Fruit fly (Drosophila melanogaster) whole organism, embryonic: ENCODE results near the gene TwdlL.

Experiments used
- Asciz ChIP-seq: fragments of 200-800 bp; sonication (Bioruptor generic); optimal IDR thresholded peaks from 2 replicates; lab custom pipeline; 2017; ENCODE audit warnings: missing biosample characterization, mild to moderate bottlenecking, missing genetic modification characterization, missing genetic modification reagents
- Awh ChIP-seq: fragments of 200-800 bp; sonication (Bioruptor generic); IDR thresholded peaks from 2 replicates; pipeline ENCODE4, ENCODE4 v1.3.6; 2022; ENCODE audit warnings: missing biosample characterization, missing genetic modification characterization
- CG10209 ChIP-seq: fragments of 200-800 bp; sonication (Bioruptor generic); optimal IDR thresholded peaks from 3 replicates; lab custom pipeline; 2017; ENCODE audit warnings: missing biosample characterization, mild to moderate bottlenecking, missing genetic modification characterization, missing genetic modification reagents
- CG10267 ChIP-seq: fragments of 200-800 bp; sonication (Bioruptor generic); optimal IDR thresholded peaks from 2 replicates; lab custom pipeline; 2018; ENCODE audit warnings: missing biosample characterization, mild to moderate bottlenecking, missing genetic modification characterization, moderate library complexity
- CG12659 ChIP-seq: fragments of 200-800 bp; sonication (Bioruptor generic); optimal IDR thresholded peaks from 3 replicates; lab custom pipeline; 2017; ENCODE audit warnings: mild to moderate bottlenecking, missing biosample characterization, missing genetic modification reagents, missing genetic modification characterization
- CG12744 ChIP-seq: fragments of 200-800 bp; sonication (Bioruptor generic); optimal IDR thresholded peaks from 2 replicates; lab custom pipeline; 2016; ENCODE audit warnings: missing biosample characterization, missing genetic modification characterization
- CG12769 ChIP-seq: fragments of 200-800 bp; sonication (Bioruptor generic); optimal IDR thresholded peaks from 2 replicates; lab custom pipeline; 2019; ENCODE audit warnings: missing biosample characterization, mild to moderate bottlenecking, missing genetic modification characterization, moderate library complexity
- CG13624 ChIP-seq: fragments of 200-800 bp; sonication (Bioruptor generic); optimal IDR thresholded peaks from 2 replicates; lab custom pipeline; 2016; ENCODE audit warnings: missing biosample characterization, missing genetic modification characterization
- CG14441 ChIP-seq: fragments of 200-800 bp; sonication (Bioruptor generic); IDR thresholded peaks from 2 replicates; pipeline ENCODE4 v1.3.6; 2022; ENCODE audit warnings: missing biosample characterization, missing genetic modification characterization
- CG17612 ChIP-seq: fragments of 200-800 bp; sonication (Bioruptor generic); IDR thresholded peaks from 2 replicates; pipeline ENCODE4 v1.3.6; 2022; ENCODE audit warnings: missing biosample characterization, missing genetic modification characterization
- CG18011 ChIP-seq: fragments of 200-800 bp; sonication (Bioruptor generic); optimal IDR thresholded peaks from 2 replicates; lab custom pipeline; 2017; ENCODE audit warnings: missing biosample characterization, missing genetic modification characterization, mild to moderate bottlenecking, moderate library complexity, missing genotype
- CG18599 ChIP-seq: fragments of 200-800 bp; sonication (Bioruptor generic); optimal IDR thresholded peaks from 3 replicates; lab custom pipeline; 2017; ENCODE audit warnings: missing biosample characterization, missing genetic modification characterization, mild to moderate bottlenecking, moderate library complexity, missing genetic modification reagents
- CG30020 ChIP-seq: fragments of 200-800 bp; optimal IDR thresholded peaks from 2 replicates; lab custom pipeline; 2019; ENCODE audit warnings: missing biosample characterization, mild to moderate bottlenecking, missing genetic modification characterization, moderate library complexity
- CG32532 ChIP-seq: fragments of 200-800 bp; sonication (Bioruptor generic); IDR thresholded peaks from 2 replicates; pipeline ENCODE4 v1.3.6; 2022; ENCODE audit warnings: missing biosample characterization, missing genetic modification characterization
- CG34224 ChIP-seq: fragments of 200-800 bp; sonication (Bioruptor generic); IDR thresholded peaks from 3 replicates; pipeline ENCODE4 v1.3.6; 2022; ENCODE audit warnings: missing biosample characterization, missing genetic modification characterization; ENCODE audit not compliant: partially characterized antibody
- CG5180 ChIP-seq: fragments of 200-800 bp; sonication (Bioruptor generic); optimal IDR thresholded peaks from 3 replicates; lab custom pipeline; 2017; ENCODE audit warnings: missing biosample characterization, missing genetic modification characterization, mild to moderate bottlenecking, moderate library complexity, missing genetic modification reagents
- CG6654 ChIP-seq: fragments of 200-800 bp; sonication (Bioruptor generic); optimal IDR thresholded peaks from 2 replicates; lab custom pipeline; 2017; ENCODE audit warnings: missing biosample characterization, mild to moderate bottlenecking, missing genetic modification characterization
- Chrac-16 ChIP-seq: fragments of 200-800 bp; sonication (Bioruptor generic); optimal IDR thresholded peaks from 3 replicates; lab custom pipeline; 2016; ENCODE audit warnings: missing biosample characterization, missing genetic modification characterization
- Deaf1 ChIP-seq: fragments of 200-800 bp; optimal IDR thresholded peaks from 3 replicates; lab custom pipeline; 2019; ENCODE audit warnings: missing biosample characterization, mild to moderate bottlenecking, missing genetic modification characterization, moderate library complexity
- Ets97D ChIP-seq: fragments of 200-800 bp; sonication (Bioruptor generic); optimal IDR thresholded peaks from 3 replicates; lab custom pipeline; 2016; ENCODE audit warnings: missing biosample characterization, missing genetic modification characterization
- Hey ChIP-seq: fragments of 200-800 bp; sonication (Bioruptor generic); optimal IDR thresholded peaks from 3 replicates; lab custom pipeline; 2018; ENCODE audit warnings: missing biosample characterization, mild to moderate bottlenecking, missing genetic modification characterization
- Hr78 ChIP-seq, 2 experiments: fragments of 200-800 bp in 1 of 2; fragments of >200 bp in 1 of 2; sonication (Bioruptor generic) in 1 of 2; optimal IDR thresholded peaks; 2 replicates each; lab custom pipeline; 2017 to 2019; ENCODE audit warnings: missing biosample characterization in 2 of 2, missing genetic modification characterization in 2 of 2, mild to moderate bottlenecking in 1 of 2, moderate library complexity in 1 of 2
- Jarid2 ChIP-seq: fragments of 200-800 bp; sonication (Bioruptor generic); optimal IDR thresholded peaks from 3 replicates; lab custom pipeline; 2017; ENCODE audit warnings: mild to moderate bottlenecking, missing biosample characterization, missing genetic modification reagents, missing genetic modification characterization
- Lim3 ChIP-seq: fragments of 200-800 bp; sonication (Bioruptor generic); IDR thresholded peaks from 2 replicates; pipeline ENCODE4 v1.3.6; 2022; ENCODE audit warnings: missing biosample characterization, missing genetic modification characterization
- MBD-R2 ChIP-seq: fragments of 200-800 bp; sonication (Bioruptor generic); IDR thresholded peaks from 2 replicates; pipeline ENCODE4 v1.3.6; 2022; ENCODE audit warnings: missing biosample characterization, missing genetic modification characterization
- Meics ChIP-seq: fragments of 200-800 bp; sonication (Bioruptor generic); optimal IDR thresholded peaks from 2 replicates; lab custom pipeline; 2017; ENCODE audit warnings: missing biosample characterization, mild to moderate bottlenecking, missing genetic modification characterization
- Pdp1 ChIP-seq, 2 experiments: fragments of 200-800 bp; sonication (Bioruptor generic); optimal IDR thresholded peaks; 3 replicates each; lab custom pipeline; 2016; ENCODE audit warnings: missing biosample characterization in 2 of 2, missing genetic modification characterization in 2 of 2, mild to moderate bottlenecking in 1 of 2, moderate library complexity in 1 of 2
- bbx ChIP-seq: fragments of 200-800 bp; sonication (Bioruptor generic); IDR thresholded peaks from 2 replicates; pipeline ENCODE4 v1.3.6; 2022; ENCODE audit warnings: missing biosample characterization, missing genetic modification characterization; ENCODE audit not compliant: partially characterized antibody
- chinmo ChIP-seq: fragments of 200-800 bp; sonication (Bioruptor generic); IDR thresholded peaks from 4 replicates; pipeline ENCODE4 v1.3.6; 2022; ENCODE audit warnings: missing biosample characterization, missing genetic modification characterization; ENCODE audit not compliant: partially characterized antibody
- chn ChIP-seq: fragments of 200-800 bp; sonication (Bioruptor generic); optimal IDR thresholded peaks from 2 replicates; lab custom pipeline; 2016; ENCODE audit warnings: missing biosample characterization, missing genetic modification characterization
- dmrt11E ChIP-seq: fragments of 200-800 bp; sonication (Bioruptor generic); optimal IDR thresholded peaks from 3 replicates; lab custom pipeline; 2018; ENCODE audit warnings: missing biosample characterization, mild to moderate bottlenecking, missing genetic modification characterization, moderate library complexity
- exex ChIP-seq: fragments of 200-800 bp; sonication (Bioruptor generic); optimal IDR thresholded peaks from 4 replicates; lab custom pipeline; 2018; ENCODE audit warnings: missing biosample characterization, mild to moderate bottlenecking, missing genetic modification characterization, moderate library complexity
- eyg ChIP-seq: fragments of 200-800 bp; sonication (Bioruptor generic); optimal IDR thresholded peaks from 3 replicates; lab custom pipeline; 2016; ENCODE audit warnings: missing biosample characterization, missing genetic modification characterization
- ftz-f1 ChIP-seq: fragments of 200-800 bp; sonication (Bioruptor generic); optimal IDR thresholded peaks from 2 replicates; lab custom pipeline; 2016; ENCODE audit warnings: missing biosample characterization, missing genetic modification characterization
- grn ChIP-seq: fragments of 200-800 bp; sonication (Bioruptor generic); optimal IDR thresholded peaks from 3 replicates; lab custom pipeline; 2017; ENCODE audit warnings: missing biosample characterization, missing genetic modification characterization
- hb ChIP-seq: fragments of 200-800 bp; sonication (Bioruptor generic); IDR thresholded peaks from 3 replicates; pipeline ENCODE4 v1.3.6; 2022; ENCODE audit warnings: missing biosample characterization, missing genetic modification characterization; ENCODE audit not compliant: partially characterized antibody
- jigr1 ChIP-seq: fragments of 200-800 bp; sonication (Bioruptor generic); IDR thresholded peaks from 3 replicates; pipeline ENCODE4 v1.3.6; 2022; ENCODE audit warnings: missing biosample characterization, missing genetic modification characterization
- lbe ChIP-seq: fragments of 200-800 bp; sonication (Bioruptor generic); optimal IDR thresholded peaks from 2 replicates; lab custom pipeline; 2016; ENCODE audit warnings: missing biosample characterization, mild to moderate bottlenecking, missing genetic modification characterization
- luna ChIP-seq: fragments of 200-800 bp; sonication (Bioruptor generic); optimal IDR thresholded peaks from 2 replicates; lab custom pipeline; 2016; ENCODE audit warnings: missing biosample characterization, missing genetic modification characterization
- p53 ChIP-seq: fragments of 200-800 bp; sonication (Bioruptor generic); optimal IDR thresholded peaks from 2 replicates; lab custom pipeline; 2016; ENCODE audit warnings: missing biosample characterization, missing genetic modification characterization
- prd ChIP-seq, 3 experiments: fragments of >200 bp in 2 of 3; fragments of 200-800 bp in 1 of 3; sonication (Bioruptor generic) in 1 of 3; optimal IDR thresholded peaks in 2 of 3; IDR thresholded peaks in 1 of 3; 2 replicates in 2 of 3; 3 replicates in 1 of 3; pipeline versions ENCODE4 v1.3.6 to Lab custom; 2017 to 2022; ENCODE audit warnings: missing biosample characterization in 1 of 3, missing genetic modification characterization in 1 of 3
- ranshi ChIP-seq: fragments of 200-800 bp; sonication (Bioruptor generic); IDR thresholded peaks from 2 replicates; pipeline ENCODE4 v1.3.6; 2022; ENCODE audit warnings: missing biosample characterization, missing genetic modification characterization
- sd ChIP-seq: fragments of 200-800 bp; sonication (Bioruptor generic); optimal IDR thresholded peaks from 3 replicates; lab custom pipeline; 2018; ENCODE audit warnings: missing biosample characterization, mild to moderate bottlenecking, missing genetic modification characterization, moderate library complexity
- sens ChIP-seq: fragments of 200-800 bp; sonication (Bioruptor generic); peaks from one replicate; lab custom pipeline; 2016; ENCODE audit warnings: missing biosample characterization, missing genetic modification characterization
- ssp ChIP-seq: fragments of 200-800 bp; sonication (Bioruptor generic); IDR thresholded peaks from 2 replicates; pipeline ENCODE4 v1.3.6; 2022; ENCODE audit warnings: missing biosample characterization, missing genetic modification characterization
- tup ChIP-seq: fragments of 200-800 bp; sonication (Bioruptor generic); optimal IDR thresholded peaks from 2 replicates; lab custom pipeline; 2016; ENCODE audit warnings: missing biosample characterization, mild to moderate bottlenecking, missing genetic modification characterization, moderate library complexity
- twi ChIP-seq: fragments of 200-800 bp; optimal IDR thresholded peaks from 2 replicates; lab custom pipeline; 2019; ENCODE audit warnings: missing biosample characterization, mild to moderate bottlenecking, missing genetic modification characterization, moderate library complexity
- vnd ChIP-seq: fragments of 200-800 bp; sonication (Bioruptor generic); IDR thresholded peaks from 3 replicates; pipeline ENCODE4 v1.3.6; 2022; ENCODE audit warnings: missing biosample characterization, missing genetic modification characterization; ENCODE audit not compliant: partially characterized antibody

TwdlL gene

dm6 chr3R:26588158-26588584 is 37.3 kb downstream of the TwdlL start (continued):
- TF ChIP-seq Hr78 (GFP tag; optimal IDR thresholded peaks at IDR 0.05; lab: Kevin White, UChicago): peak in 1 of 2 experiments; percentile 40
- TF ChIP-seq bbx: no peak
- no peak for TF ChIP-seq twi (tag; lab: Kevin White, UChicago)
- TF ChIP-seq vnd: 0 out of 3 replicates have a peak, but pooled peaks have one; percentile 37
- peak; percentile 32 for TF ChIP-seq CG18599 (GFP tag; lab: Kevin White, UChicago)
- 0 out of 2 replicates have a peak, but pooled peaks have one; percentile 22 for TF ChIP-seq CG32532 (GFP tag; lab: Robert Waterston, UW)
- TF ChIP-seq Hey (tag; lab: Kevin White, UChicago): peak; percentile 58
- TF ChIP-seq prd (optimal IDR thresholded peaks at IDR 0.05; lab: Kevin White, UChicago): no peak
- no peak for TF ChIP-seq prd (GFP tag; IDR thresholded peaks at IDR 0.05; lab: Robert Waterston, UW)
- no peak for TF ChIP-seq Chrac-16
- peak; percentile 72 for TF ChIP-seq grn (GFP tag; lab: Kevin White, UChicago)
- peak; percentile 93 for TF ChIP-seq exex (tag; lab: Kevin White, UChicago)
- no peak for TF ChIP-seq CG10267 (tag; lab: Kevin White, UChicago)
- TF ChIP-seq p53: no peak
- TF ChIP-seq tup (GFP tag; lab: Kevin White, UChicago): no peak
- 0 out of 2 replicates have a peak, but pooled peaks have one; percentile 14 for TF ChIP-seq ssp (GFP tag; lab: Robert Waterston, UW)
- peak in 1 of 2 experiments; percentile 7 for TF ChIP-seq Pdp1 (GFP tag; optimal IDR thresholded peaks at IDR 0.05; lab: Kevin White, UChicago)
- no peak for TF ChIP-seq Asciz
- no peak for TF ChIP-seq CG17612
- peak; percentile 52 for TF ChIP-seq CG12769
- no peak for TF ChIP-seq chn (GFP tag; lab: Kevin White, UChicago)
- peak; percentile 2 for TF ChIP-seq Deaf1 (tag; lab: Kevin White, UChicago)
- no peak for TF ChIP-seq ranshi (GFP tag; lab: Robert Waterston, UW)
- no peak for TF ChIP-seq luna (GFP tag; lab: Kevin White, UChicago)
- TF ChIP-seq MBD-R2: no peak
- TF ChIP-seq lbe (GFP tag; lab: Kevin White, UChicago): peak; percentile 42
- peak; percentile 25 for TF ChIP-seq CG13624 (GFP tag; lab: Kevin White, UChicago)
- TF ChIP-seq jigr1 (GFP tag; lab: Robert Waterston, UW): no peak
- TF ChIP-seq Awh (GFP tag; lab: Robert Waterston, UW): 0 out of 2 replicates have a peak, but pooled peaks have one; percentile 43
- TF ChIP-seq Ets97D (GFP tag; lab: Kevin White, UChicago): peak; percentile 5
- TF ChIP-seq Jarid2 (GFP tag; lab: Kevin White, UChicago): peak; percentile 60
- TF ChIP-seq dmrt11E (tag; lab: Kevin White, UChicago): no peak
- 0 out of 2 replicates have a peak, but pooled peaks have one; percentile 13 for TF ChIP-seq Lim3
- no peak for TF ChIP-seq CG30020 (tag; lab: Kevin White, UChicago)
- no peak for TF ChIP-seq CG18011 (GFP tag; lab: Kevin White, UChicago)
- 0 out of 2 replicates have a peak, but pooled peaks have one; percentile 20 for TF ChIP-seq CG14441
- TF ChIP-seq CG12744: peak; percentile 9
- TF ChIP-seq CG12659 (GFP tag; lab: Kevin White, UChicago): peak; percentile 11
- peak; percentile 21 for TF ChIP-seq Meics
- peak; percentile 30 for TF ChIP-seq CG10209 (GFP tag; lab: Kevin White, UChicago)
- no peak for TF ChIP-seq CG6654 (GFP tag; lab: Kevin White, UChicago)
- peak; percentile 25 for TF ChIP-seq eyg
- TF ChIP-seq CG34224: no peak
- peak; percentile 77; the same call in 2 of the 4 replicates for TF ChIP-seq chinmo (GFP tag; lab: Robert Waterston, UW)
- TF ChIP-seq sd: no peak
- TF ChIP-seq sens (GFP tag; lab: Kevin White, UChicago): peak; percentile 29
- peak; percentile 14 for TF ChIP-seq CG5180
- no peak for TF ChIP-seq hb (GFP tag; lab: Robert Waterston, UW)
- peak; percentile 81 for TF ChIP-seq ftz-f1 (GFP tag; lab: Kevin White, UChicago)
